Fruit fly (Drosophila melanogaster): ENCODE data around the gene Syx5.

The Syx5 gene

dm6 chr2L:16290984-16291383 is 16.2 kb upstream of the Syx5 start, which contains the start of gene CG17329:
Gene CG17329 (plus strand): TSS chr2L:16291284.
- no peak for TF ChIP-seq CG17801 (GFP tag; optimal IDR thresholded peaks at IDR 0.05; ENCODE audit: partially characterized antibody)

dm6 chr2L:16292975-16293501 is 14.1 kb upstream of the Syx5 start, which contains the start of gene CG13258:
Gene CG13258 (minus strand): TSS chr2L:16293025.
- TF ChIP-seq CG17801 (GFP tag; optimal IDR thresholded peaks at IDR 0.05; ENCODE audit: partially characterized antibody), result no peak

- TF ChIP-seq CG17801 (GFP tag; optimal IDR thresholded peaks at IDR 0.05; ENCODE audit: partially characterized antibody), result no peak
Measured at dm6 chr2L:16293703-16294233, 13.4 kb upstream of the Syx5 start, which contains the start of gene Cyp303a1. Gene Cyp303a1 (plus strand): TSS chr2L:16294183.

- peak; percentile 55 for TF ChIP-seq CG17801 (GFP tag; optimal IDR thresholded peaks at IDR 0.05; ENCODE audit: partially characterized antibody)
Measured at dm6 chr2L:16299466-16300311, 7.5 kb upstream of the Syx5 start, which contains the start of the genes heix and CG17328. Gene heix (minus strand): TSS chr2L:16299858. Gene CG17328 (plus strand): TSS chr2L:16299943.

- peak; percentile 51 for TF ChIP-seq CG17801 (GFP tag; optimal IDR thresholded peaks at IDR 0.05; ENCODE audit: partially characterized antibody)
Measured at dm6 chr2L:16302773-16303279, 4.3 kb upstream of the Syx5 start, which contains the start of gene GMF. Gene GMF (minus strand): TSS chr2L:16302954.

dm6 chr2L:16310648-16311047 is 3.5 kb downstream of the Syx5 start, which contains the start of the genes cni and fzy:
Gene cni (minus strand): TSS chr2L:16310726.
Gene fzy (plus strand): TSS chr2L:16310956.
- peak; percentile 23 for TF ChIP-seq CG17801 (GFP tag; optimal IDR thresholded peaks at IDR 0.05; ENCODE audit: partially characterized antibody)

dm6 chr2L:16315027-16315426 is 7.9 kb downstream of the Syx5 start:
- TF ChIP-seq CG17801 (GFP tag; optimal IDR thresholded peaks at IDR 0.05; ENCODE audit: partially characterized antibody), result peak; percentile 71

- no peak for TF ChIP-seq CG17801 (GFP tag; optimal IDR thresholded peaks at IDR 0.05; ENCODE audit: partially characterized antibody)
Measured at dm6 chr2L:16315844-16316243, 8.7 kb downstream of the Syx5 start.

- no peak for TF ChIP-seq CG17801 (GFP tag; optimal IDR thresholded peaks at IDR 0.05; ENCODE audit: partially characterized antibody)
Measured at dm6 chr2L:16316410-16316809, 9.3 kb downstream of the Syx5 start.

- TF ChIP-seq CG17801 (GFP tag; optimal IDR thresholded peaks at IDR 0.05; ENCODE audit: partially characterized antibody), result no peak
Measured at dm6 chr2L:16317131-16317530, 10.0 kb downstream of the Syx5 start.

dm6 chr2L:16317777-16318610 is 10.8 kb downstream of the Syx5 start:
- TF ChIP-seq CG17801 (GFP tag; optimal IDR thresholded peaks at IDR 0.05; ENCODE audit: partially characterized antibody), result no peak

dm6 chr2L:16319743-16320142 is 12.6 kb downstream of the Syx5 start:
- no peak for TF ChIP-seq CG17801 (GFP tag; optimal IDR thresholded peaks at IDR 0.05; ENCODE audit: partially characterized antibody)

- no peak for TF ChIP-seq CG17801 (GFP tag; optimal IDR thresholded peaks at IDR 0.05; ENCODE audit: partially characterized antibody)
Measured at dm6 chr2L:16320428-16320827, 13.3 kb downstream of the Syx5 start.

dm6 chr2L:16321209-16321608 is 14.1 kb downstream of the Syx5 start:
- no peak for TF ChIP-seq CG17801 (GFP tag; optimal IDR thresholded peaks at IDR 0.05; ENCODE audit: partially characterized antibody)
